Worm (Caenorhabditis elegans): ENCODE measurements around the gene gck-3.

DNA sequence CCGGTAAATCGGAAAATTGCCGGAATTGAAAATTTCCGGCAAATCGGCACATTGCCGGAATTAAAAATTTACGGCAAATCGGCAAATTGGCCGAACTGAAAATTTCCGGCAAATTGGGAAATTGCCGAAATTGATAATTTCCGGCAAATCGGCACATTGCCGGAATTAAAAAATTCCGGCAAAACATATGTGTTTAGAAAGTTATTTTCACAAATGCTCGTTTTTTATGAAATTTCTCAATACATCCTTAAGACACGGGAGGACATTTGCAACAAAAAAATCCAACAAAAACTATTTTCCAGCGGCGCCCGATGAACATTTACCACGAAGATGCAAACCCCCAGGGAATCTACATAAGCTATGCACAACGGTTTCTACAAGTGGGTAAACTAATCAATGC is 47.9 kb downstream of the gck-3 start, which contains the start of gene C06H5.8:
- TF ChIP-seq nhr-90 (tag; optimal IDR thresholded peaks at IDR 0.05) (no peak), pbrm-1 (GFP tag; IDR thresholded peaks at IDR 0.05) (no peak), mel-28 (tag; optimal IDR thresholded peaks at IDR 0.05; ENCODE audit: borderline replicate concordance) (no peak), D2030.7 (GFP tag; IDR thresholded peaks at IDR 0.05) (no peak), dpl-1 (GFP tag; optimal IDR thresholded peaks at IDR 0.05) (no peak), aptf-2 (GFP tag; conservative IDR thresholded peaks at IDR 0.05) (no peak), nfya-2 (GFP tag; IDR thresholded peaks at IDR 0.05) (no peak), ztf-18 (tag; optimal IDR thresholded peaks at IDR 0.05) (no peak), nfya-1 (tag; optimal IDR thresholded peaks at IDR 0.05; ENCODE audit: borderline replicate concordance, insufficient read depth) (no peak), snpc-4 (GFP tag; optimal IDR thresholded peaks at IDR 0.05) (no peak), snpc-4 (tag; optimal IDR thresholded peaks at IDR 0.05) (no peak)

Measured in whole organism, young adult.